Fruit fly (Drosophila melanogaster): ENCODE measurements around the gene CG46311.

- TF ChIP-seq pan (optimal IDR thresholded peaks at IDR 0.05): no peak
- TF ChIP-seq CG8478 (optimal IDR thresholded peaks at IDR 0.05): no peak
- no peak for TF ChIP-seq psq (optimal IDR thresholded peaks at IDR 0.05)
These were observed 52.9 kb downstream of the CG46311 start, which contains the start of the genes tth and Tango2 for dm6 chrX:13616417-13617050.

Data from whole organism.